Fruit fly (Drosophila melanogaster) whole organism, embryonic: Measurements from ENCODE around the gene CG6695.

ENCODE experiments used
- ATbp ChIP-seq: fragments of 200-800 bp; sonication (Bioruptor generic); optimal IDR thresholded peaks from 2 replicates; lab custom pipeline; 2017; ENCODE audit warnings: missing biosample characterization, mild to moderate bottlenecking, missing genetic modification characterization, missing genetic modification reagents
- Awh ChIP-seq: fragments of 200-800 bp; sonication (Bioruptor generic); IDR thresholded peaks from 2 replicates; pipeline ENCODE4, ENCODE4 v1.3.6; 2022; ENCODE audit warnings: missing biosample characterization, missing genetic modification characterization
- Bgb ChIP-seq: fragments of 200-800 bp; sonication (Bioruptor generic); IDR thresholded peaks from 2 replicates; pipeline ENCODE4 v1.3.6; 2022; ENCODE audit warnings: missing biosample characterization, missing genetic modification characterization; ENCODE audit not compliant: partially characterized antibody
- CG13296 ChIP-seq: fragments of 200-800 bp; sonication (Bioruptor generic); optimal IDR thresholded peaks from 3 replicates; lab custom pipeline; 2018; ENCODE audit warnings: missing biosample characterization, mild to moderate bottlenecking, missing genetic modification characterization
- CG13894 ChIP-seq: fragments of 200-800 bp; sonication (Bioruptor generic); optimal IDR thresholded peaks from 3 replicates; lab custom pipeline; 2018; ENCODE audit warnings: missing biosample characterization, mild to moderate bottlenecking, missing genetic modification characterization, moderate library complexity
- CG1792 ChIP-seq: fragments of 200-800 bp; sonication (Bioruptor generic); optimal IDR thresholded peaks from 2 replicates; lab custom pipeline; 2016; ENCODE audit warnings: missing biosample characterization, missing genetic modification characterization
- CG18262 ChIP-seq: fragments of 200-800 bp; optimal IDR thresholded peaks from 3 replicates; lab custom pipeline; 2019; ENCODE audit warnings: missing biosample characterization, mild to moderate bottlenecking, missing genetic modification characterization, moderate library complexity
- CG32532 ChIP-seq: fragments of 200-800 bp; sonication (Bioruptor generic); IDR thresholded peaks from 2 replicates; pipeline ENCODE4 v1.3.6; 2022; ENCODE audit warnings: missing biosample characterization, missing genetic modification characterization
- CG34376 ChIP-seq: fragments of 200-800 bp; sonication (Bioruptor generic); optimal IDR thresholded peaks from 2 replicates; lab custom pipeline; 2018; ENCODE audit warnings: missing biosample characterization, mild to moderate bottlenecking, missing genetic modification characterization
- CG3847 ChIP-seq: fragments of 200-800 bp; sonication (Bioruptor generic); IDR thresholded peaks from 2 replicates; pipeline ENCODE4 v1.3.6; 2022; ENCODE audit warnings: missing biosample characterization, missing genetic modification characterization
- CG3995 ChIP-seq: fragments of 200-800 bp; sonication (Bioruptor generic); optimal IDR thresholded peaks from 3 replicates; lab custom pipeline; 2016; ENCODE audit warnings: missing biosample characterization, missing genetic modification characterization
- CG4328 ChIP-seq: fragments of 200-800 bp; sonication (Bioruptor generic); optimal IDR thresholded peaks from 3 replicates; lab custom pipeline; 2017; ENCODE audit warnings: missing biosample characterization, missing genetic modification reagents, missing genetic modification characterization
- CG6791 ChIP-seq: fragments of 200-800 bp; sonication (Bioruptor generic); IDR thresholded peaks from 3 replicates; pipeline ENCODE4 v1.3.6; 2022; ENCODE audit warnings: missing biosample characterization, missing genetic modification characterization; ENCODE audit not compliant: partially characterized antibody
- CG7357 ChIP-seq: fragments of 200-800 bp; sonication (Bioruptor generic); IDR thresholded peaks from 3 replicates; pipeline ENCODE4 v1.3.6; 2022; ENCODE audit warnings: missing biosample characterization, missing genetic modification characterization
- CG7745 ChIP-seq: fragments of 200-800 bp; sonication (Bioruptor generic); optimal IDR thresholded peaks from 2 replicates; lab custom pipeline; 2018; ENCODE audit warnings: missing biosample characterization, mild to moderate bottlenecking, missing genetic modification characterization, moderate library complexity
- CG8290 ChIP-seq, 3 experiments: fragments of 200-800 bp; sonication (Bioruptor generic); optimal IDR thresholded peaks; 2 replicates each; lab custom pipeline; 2016 to 2019; ENCODE audit warnings: missing biosample characterization in 3 of 3, missing genetic modification characterization in 3 of 3, mild to moderate bottlenecking in 2 of 3, moderate library complexity in 1 of 3
- CG9797 ChIP-seq: fragments of 200-800 bp; sonication (Bioruptor generic); optimal IDR thresholded peaks from 3 replicates; lab custom pipeline; 2018; ENCODE audit warnings: missing biosample characterization, mild to moderate bottlenecking, missing genetic modification characterization
- CG9817 ChIP-seq: fragments of 200-800 bp; sonication (Bioruptor generic); optimal IDR thresholded peaks from 2 replicates; lab custom pipeline; 2018; ENCODE audit warnings: missing biosample characterization, mild to moderate bottlenecking, missing genetic modification characterization, moderate library complexity
- CHES-1-like ChIP-seq: fragments of 200-800 bp; sonication (Bioruptor generic); optimal IDR thresholded peaks from 2 replicates; lab custom pipeline; 2016; ENCODE audit warnings: missing biosample characterization, missing genetic modification characterization
- D19A ChIP-seq: fragments of 200-800 bp; optimal IDR thresholded peaks from 3 replicates; lab custom pipeline; 2019; ENCODE audit warnings: missing biosample characterization, mild to moderate bottlenecking, missing genetic modification characterization, moderate library complexity
- Deaf1 ChIP-seq: fragments of 200-800 bp; optimal IDR thresholded peaks from 3 replicates; lab custom pipeline; 2019; ENCODE audit warnings: missing biosample characterization, mild to moderate bottlenecking, missing genetic modification characterization, moderate library complexity
- Dfd ChIP-seq, 2 experiments: fragments of >200 bp; optimal IDR thresholded peaks; 2 replicates each; lab custom pipeline; 2017; ENCODE audit warnings: missing biosample characterization in 2 of 2, missing genetic modification characterization in 2 of 2
- Drgx ChIP-seq: fragments of 200-800 bp; sonication (Bioruptor generic); IDR thresholded peaks from 2 replicates; pipeline ENCODE4 v1.3.6; 2022; ENCODE audit warnings: missing biosample characterization, missing genetic modification characterization
- Elba2 ChIP-seq: fragments of 200-800 bp; sonication (Bioruptor generic); optimal IDR thresholded peaks from 3 replicates; lab custom pipeline; 2016; ENCODE audit warnings: missing biosample characterization, missing genetic modification characterization
- Fer2 ChIP-seq: fragments of 200-800 bp; sonication (Bioruptor generic); optimal IDR thresholded peaks from 2 replicates; lab custom pipeline; 2018; ENCODE audit warnings: missing biosample characterization, mild to moderate bottlenecking, missing genetic modification characterization, moderate library complexity
- Gsc ChIP-seq: fragments of 200-800 bp; sonication (Bioruptor generic); IDR thresholded peaks from 2 replicates; pipeline ENCODE4 v1.3.6; 2022; ENCODE audit warnings: missing biosample characterization, missing genetic modification characterization
- Mad ChIP-seq: fragments of 200-800 bp; sonication (Bioruptor generic); optimal IDR thresholded peaks from 2 replicates; lab custom pipeline; 2016; ENCODE audit warnings: missing biosample characterization, missing genetic modification characterization
- Mes4 ChIP-seq: fragments of 200-800 bp; sonication (Bioruptor generic); optimal IDR thresholded peaks from 2 replicates; lab custom pipeline; 2016; ENCODE audit warnings: missing biosample characterization, missing genetic modification characterization
- Nf-YA ChIP-seq: fragments of 200-800 bp; sonication (Bioruptor generic); IDR thresholded peaks from 2 replicates; pipeline ENCODE4 v1.3.6; 2022; ENCODE audit warnings: missing biosample characterization, missing genetic modification characterization
- Scr ChIP-seq: fragments of 200-800 bp; sonication (Bioruptor generic); IDR thresholded peaks from 2 replicates; pipeline ENCODE4 v1.3.6; 2022; ENCODE audit warnings: missing biosample characterization, missing genetic modification characterization; ENCODE audit not compliant: partially characterized antibody
- Sry-β ChIP-seq: fragments of 200-800 bp; sonication (Bioruptor generic); optimal IDR thresholded peaks from 2 replicates; lab custom pipeline; 2018; ENCODE audit warnings: missing biosample characterization, mild to moderate bottlenecking, missing genetic modification characterization, moderate library complexity
- TFAM ChIP-seq: fragments of 200-800 bp; sonication (Bioruptor generic); optimal IDR thresholded peaks from 2 replicates; lab custom pipeline; 2017; ENCODE audit warnings: missing biosample characterization, missing genetic modification characterization, inconsistent platforms
- Trl ChIP-seq, 3 experiments: fragments of >200 bp in 2 of 3; fragments of 200-800 bp in 1 of 3; sonication (Bioruptor generic) in 1 of 3; optimal IDR thresholded peaks; 2 replicates in 1 of 3; 3 replicates in 2 of 3; lab custom pipeline; 2016 to 2017; ENCODE audit warnings: missing biosample characterization in 1 of 3, missing genetic modification characterization in 1 of 3
- ab ChIP-seq: fragments of 200-800 bp; sonication (Bioruptor generic); optimal IDR thresholded peaks from 2 replicates; lab custom pipeline; 2016; ENCODE audit warnings: missing biosample characterization, missing genetic modification characterization
- bsh ChIP-seq, 2 experiments: fragments of 200-800 bp; sonication (Bioruptor generic); optimal IDR thresholded peaks; 2 replicates each; lab custom pipeline; 2017 to 2018; ENCODE audit warnings: mild to moderate bottlenecking in 2 of 2, missing biosample characterization in 2 of 2, missing genetic modification characterization in 2 of 2, moderate library complexity in 1 of 2
- chinmo ChIP-seq: fragments of 200-800 bp; sonication (Bioruptor generic); IDR thresholded peaks from 4 replicates; pipeline ENCODE4 v1.3.6; 2022; ENCODE audit warnings: missing biosample characterization, missing genetic modification characterization; ENCODE audit not compliant: partially characterized antibody
- ci ChIP-seq: fragments of 200-800 bp; sonication (Bioruptor generic); IDR thresholded peaks from 3 replicates; pipeline ENCODE4 v1.3.6; 2022; ENCODE audit warnings: missing biosample characterization, missing genetic modification characterization
- corto ChIP-seq: fragments of 200-800 bp; sonication (Bioruptor generic); optimal IDR thresholded peaks from 2 replicates; lab custom pipeline; 2016; ENCODE audit warnings: missing biosample characterization, mild to moderate bottlenecking, missing genetic modification characterization, moderate library complexity
- crp ChIP-seq, 2 experiments: fragments of 200-800 bp; sonication (Bioruptor generic); optimal IDR thresholded peaks; 2 replicates in 1 of 2; 3 replicates in 1 of 2; lab custom pipeline; 2017; ENCODE audit warnings: missing biosample characterization in 2 of 2, missing genetic modification characterization in 2 of 2, mild to moderate bottlenecking in 1 of 2, moderate library complexity in 1 of 2
- cwo ChIP-seq: fragments of 200-800 bp; sonication (Bioruptor generic); optimal IDR thresholded peaks from 3 replicates; lab custom pipeline; 2017; ENCODE audit warnings: missing biosample characterization, missing genetic modification characterization, mild to moderate bottlenecking, moderate library complexity, missing genetic modification reagents
- grn ChIP-seq: fragments of 200-800 bp; sonication (Bioruptor generic); optimal IDR thresholded peaks from 3 replicates; lab custom pipeline; 2017; ENCODE audit warnings: missing biosample characterization, missing genetic modification characterization
- gsb ChIP-seq: fragments of 200-800 bp; sonication (Bioruptor generic); IDR thresholded peaks from 2 replicates; pipeline ENCODE4 v1.3.6; 2022; ENCODE audit warnings: missing biosample characterization, missing genetic modification characterization
- gsb-n ChIP-seq: fragments of 200-800 bp; sonication (Bioruptor generic); optimal IDR thresholded peaks from 3 replicates; lab custom pipeline; 2018; ENCODE audit warnings: missing biosample characterization, mild to moderate bottlenecking, missing genetic modification characterization
- inv ChIP-seq: fragments of 200-800 bp; sonication (Bioruptor generic); IDR thresholded peaks from 2 replicates; pipeline ENCODE4 v1.3.6; 2022; ENCODE audit warnings: missing biosample characterization, missing genetic modification characterization; ENCODE audit not compliant: partially characterized antibody
- klu ChIP-seq: fragments of 200-800 bp; sonication (Bioruptor generic); IDR thresholded peaks from 2 replicates; pipeline ENCODE4 v1.3.6; 2022; ENCODE audit warnings: missing biosample characterization, missing genetic modification characterization
- kni ChIP-seq: fragments of 200-800 bp; sonication (Bioruptor generic); optimal IDR thresholded peaks from 3 replicates; lab custom pipeline; 2017; ENCODE audit warnings: mild to moderate bottlenecking, missing biosample characterization, missing genetic modification reagents, missing genetic modification characterization
- pan ChIP-seq, 4 experiments: fragments of >200 bp in 3 of 4; fragments of 200-800 bp in 1 of 4; sonication (Bioruptor generic) in 1 of 4; optimal IDR thresholded peaks in 3 of 4; IDR thresholded peaks in 1 of 4; 2 replicates each; pipeline versions ENCODE4 v1.3.6 to Lab custom; 2017 to 2022; ENCODE audit warnings: missing biosample characterization in 2 of 4, missing genetic modification characterization in 2 of 4, mixed read lengths in 1 of 4
- pros ChIP-seq: fragments of 200-800 bp; sonication (Bioruptor generic); optimal IDR thresholded peaks from 3 replicates; lab custom pipeline; 2019; ENCODE audit warnings: missing biosample characterization, mild to moderate bottlenecking, missing genetic modification characterization, moderate library complexity
- usp ChIP-seq: fragments of >200 bp; optimal IDR thresholded peaks from 2 replicates; lab custom pipeline; 2017; ENCODE audit warnings: missing biosample characterization, missing genetic modification characterization

Gene CG6695

DNA sequence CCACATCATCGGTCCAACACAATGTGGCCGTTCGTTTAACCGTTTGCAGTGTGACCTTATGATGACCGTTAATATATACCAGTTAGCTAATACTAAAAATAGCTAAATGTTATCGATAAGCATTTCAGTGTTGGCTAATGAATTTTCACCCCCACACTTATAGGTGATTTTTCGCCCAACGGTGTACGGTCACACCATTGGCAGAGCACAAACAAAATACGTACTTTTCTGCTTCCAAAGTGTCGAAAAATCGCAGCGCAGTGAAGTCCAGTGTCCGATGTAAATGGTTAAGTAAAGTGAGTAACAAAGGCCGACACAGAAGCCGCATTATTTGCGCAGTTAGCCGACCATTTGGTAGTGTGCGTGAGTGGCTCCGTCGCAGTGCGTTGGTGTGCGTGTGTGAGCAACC lies 29.4 kb upstream of the CG6695 start, which contains the start of the genes Syx18 and atl (continued):
- TF ChIP-seq CG9797 (GFP tag; lab: Kevin White, UChicago) (peak; percentile 100), CG7357 (GFP tag; lab: Robert Waterston, UW) (no peak), CG18262 (tag; lab: Kevin White, UChicago) (no peak), Nf-YA (GFP tag; lab: Robert Waterston, UW) (no peak), kni (GFP tag; lab: Kevin White, UChicago) (no peak), Awh (GFP tag; lab: Robert Waterston, UW) (no peak), D19A (tag; lab: Kevin White, UChicago) (no peak), CG34376 (GFP tag; lab: Kevin White, UChicago) (peak; percentile 40), klu (GFP tag; lab: Robert Waterston, UW) (no peak; the same call in 1 of the 2 replicates), Fer2 (tag; lab: Kevin White, UChicago) (no peak), grn (GFP tag; lab: Kevin White, UChicago) (no peak), Gsc (GFP tag; lab: Robert Waterston, UW) (no peak), CG6791 (GFP tag; lab: Robert Waterston, UW) (no peak), CG9817 (tag; lab: Kevin White, UChicago) (no peak), CHES-1-like (GFP tag; lab: Kevin White, UChicago) (peak; percentile 8), crp (GFP tag; optimal IDR thresholded peaks at IDR 0.05; lab: Kevin White, UChicago) (peak in 1 of 2 experiments; percentile 23), gsb-n (no peak), Elba2 (no peak), Drgx (GFP tag; lab: Robert Waterston, UW) (no peak), Mes4 (GFP tag; lab: Kevin White, UChicago) (no peak), CG13894 (no peak), Trl (optimal IDR thresholded peaks at IDR 0.05; lab: Kevin White, UChicago) (no peak), Trl (GFP tag; optimal IDR thresholded peaks at IDR 0.05; lab: Kevin White, UChicago) (no peak), Deaf1 (tag; lab: Kevin White, UChicago) (no peak), pan (optimal IDR thresholded peaks at IDR 0.05; lab: Kevin White, UChicago) (no peak), pan (GFP tag; optimal IDR thresholded peaks at IDR 0.05 in 1 of 2, IDR thresholded peaks at IDR 0.05 in 1 of 2) (no peak), ci (peak; percentile 36; the same call in 2 of the 3 replicates), TFAM (GFP tag; lab: Kevin White, UChicago) (no peak), CG1792 (GFP tag; lab: Kevin White, UChicago) (no peak), chinmo (no peak), Bgb (peak; percentile 32; the same call in 1 of the 2 replicates), CG8290 (GFP tag; optimal IDR thresholded peaks at IDR 0.05; lab: Kevin White, UChicago) (no peak), CG8290 (tag; optimal IDR thresholded peaks at IDR 0.05; lab: Kevin White, UChicago) (no peak), gsb (no peak), bsh (GFP tag; optimal IDR thresholded peaks at IDR 0.05; lab: Kevin White, UChicago) (peak in 1 of 2 experiments; percentile 10), cwo (GFP tag; lab: Kevin White, UChicago) (no peak), pros (no peak), usp (GFP tag; lab: Kevin White, UChicago) (no peak), ATbp (GFP tag; lab: Kevin White, UChicago) (no peak), Scr (peak; percentile 31; the same call in 1 of the 2 replicates), inv (GFP tag; lab: Robert Waterston, UW) (no peak), CG3847 (GFP tag; lab: Robert Waterston, UW) (peak; percentile 73; the same call in 1 of the 2 replicates), CG32532 (no peak), CG7745 (tag; lab: Kevin White, UChicago) (no peak), CG4328 (GFP tag; lab: Kevin White, UChicago) (no peak), ab (no peak), Sry-β (GFP tag; lab: Kevin White, UChicago) (peak; percentile 60), CG13296 (GFP tag; lab: Kevin White, UChicago) (no peak), CG3995 (GFP tag; lab: Kevin White, UChicago) (no peak), Dfd (GFP tag; optimal IDR thresholded peaks at IDR 0.05; lab: Kevin White, UChicago) (no peak), Mad (peak; percentile 7), corto (GFP tag; lab: Kevin White, UChicago) (no peak)
